Worm (Caenorhabditis elegans) whole organism, early embryonic: ENCODE results near the gene ttr-36.

ENCODE experiments used
- aly-1 ChIP-seq: sonication (generic microtip); optimal IDR thresholded peaks from 2 replicates; lab custom pipeline; 2016; ENCODE audit warnings: missing genetic modification characterization, missing compliant biosample characterization
- ama-1 ChIP-seq: fragments of 150-350 bp; optimal IDR thresholded peaks from 2 replicates; lab custom pipeline; 2014
- ceh-13 ChIP-seq: fragments of 200-800 bp; sonication (Bioruptor generic); optimal IDR thresholded peaks from 2 replicates; lab custom pipeline; 2018; ENCODE audit warnings: mild to moderate bottlenecking, missing genetic modification characterization, missing compliant biosample characterization
- ceh-36 ChIP-seq: sonication (generic microtip); optimal IDR thresholded peaks from 2 replicates; lab custom pipeline; 2016; ENCODE audit warnings: missing genetic modification characterization, inconsistent platforms, missing compliant biosample characterization
- flt-1 ChIP-seq: fragments of 200-800 bp; sonication (Bioruptor generic); IDR thresholded peaks from 2 replicates; pipeline ENCODE4 v1.3.6; 2022; ENCODE audit warnings: missing genetic modification characterization, missing compliant biosample characterization
- hmg-4 ChIP-seq: fragments of 200-800 bp; sonication (Bioruptor generic); optimal IDR thresholded peaks from 2 replicates; lab custom pipeline; 2018; ENCODE audit warnings: mild to moderate bottlenecking, missing genetic modification characterization, missing compliant biosample characterization
- tra-4 ChIP-seq: sonication (generic microtip); optimal IDR thresholded peaks from 2 replicates; lab custom pipeline; 2017; ENCODE audit warnings: missing genetic modification characterization, missing compliant biosample characterization

ce11 chrX:6473698-6474314, 36.9 kb upstream of the ttr-36 start, which contains the start of the genes C15B12.4 and C15B12.8:
- TF ChIP-seq tra-4 (tag; lab: Kevin White, UChicago): no peak
- no peak for TF ChIP-seq flt-1 (GFP tag; lab: Robert Waterston, UW)
- TF ChIP-seq ceh-36 (tag; lab: Kevin White, UChicago): no peak
- no peak for TF ChIP-seq hmg-4 (GFP tag; lab: Kevin White, UChicago)
- no peak for TF ChIP-seq ama-1
- no peak for TF ChIP-seq aly-1 (tag; lab: Kevin White, UChicago)
- no peak for TF ChIP-seq ceh-13 (GFP tag; lab: Kevin White, UChicago)
